Fruit fly (Drosophila melanogaster): ENCODE measurements around the gene CG31301.

Gene CG31301

dm6 chr3R:15342926-15343685 lies 2.9 kb upstream of the CG31301 start, which contains the start of gene Nagk:
Gene Nagk, minus strand, starts transcription at chr3R:15343256.
- TF ChIP-seq noc (tag; optimal IDR thresholded peaks at IDR 0.05) = peak; percentile 75

- TF ChIP-seq noc (tag; optimal IDR thresholded peaks at IDR 0.05) = peak; percentile 22
These were observed 597 bp upstream of the CG31301 start for dm6 chr3R:15345198-15346017.

- no peak for TF ChIP-seq noc (tag; optimal IDR thresholded peaks at IDR 0.05)
These were observed 1.8 kb downstream of the CG31301 start, which contains the start of the genes CG42726 and CG42727 for dm6 chr3R:15347822-15348221. Gene CG42726, plus strand, starts transcription at chr3R:15348048. Gene CG42727, plus strand, starts transcription at chr3R:15348048.

dm6 chr3R:15350993-15351426 lies 5.0 kb downstream of the CG31301 start, which contains the start of the genes Trs33 and Tmtc4:
Gene Trs33, minus strand, starts transcription at chr3R:15350995.
Gene Tmtc4, plus strand, starts transcription at chr3R:15351225.
- peak; percentile 47 for TF ChIP-seq noc (tag; optimal IDR thresholded peaks at IDR 0.05)

dm6 chr3R:15354019-15354418 lies 8.0 kb downstream of the CG31301 start:
- no peak for TF ChIP-seq noc (tag; optimal IDR thresholded peaks at IDR 0.05)

dm6 chr3R:15356152-15356551 lies 10.1 kb downstream of the CG31301 start:
- no peak for TF ChIP-seq noc (tag; optimal IDR thresholded peaks at IDR 0.05)

- peak; percentile 88 for TF ChIP-seq noc (tag; optimal IDR thresholded peaks at IDR 0.05)
These were observed 10.8 kb downstream of the CG31301 start, which contains the start of the genes Atg4b and Hibch for dm6 chr3R:15356645-15357431. Gene Atg4b, minus strand, starts transcription at chr3R:15356924. Gene Hibch, plus strand, starts transcription at chr3R:15357229.

- TF ChIP-seq noc (tag; optimal IDR thresholded peaks at IDR 0.05) = no peak
These were observed 15.5 kb downstream of the CG31301 start, which contains the start of the genes Cog2 and Trax for dm6 chr3R:15361490-15361889. Gene Cog2, minus strand, starts transcription at chr3R:15361657. Gene Trax, plus strand, starts transcription at chr3R:15361692.

- TF ChIP-seq noc (tag; optimal IDR thresholded peaks at IDR 0.05) = no peak
These were observed 17.6 kb downstream of the CG31301 start, which contains the start of gene CG6171 for dm6 chr3R:15363608-15364007. Gene CG6171, minus strand, starts transcription at chr3R:15363857.

dm6 chr3R:15366839-15367238 lies 20.8 kb downstream of the CG31301 start:
- no peak for TF ChIP-seq noc (tag; optimal IDR thresholded peaks at IDR 0.05)

dm6 chr3R:15367477-15367876 lies 21.5 kb downstream of the CG31301 start, which contains the start of gene CG34404:
Gene CG34404, minus strand, starts transcription at chr3R:15367665.
- no peak for TF ChIP-seq noc (tag; optimal IDR thresholded peaks at IDR 0.05)

- TF ChIP-seq noc (tag; optimal IDR thresholded peaks at IDR 0.05) = no peak
These were observed 23.7 kb downstream of the CG31301 start, which contains the start of gene CG14868 for dm6 chr3R:15369742-15370141. Gene CG14868, minus strand, starts transcription at chr3R:15369945.

dm6 chr3R:15371833-15372232 lies 25.8 kb downstream of the CG31301 start, which contains the start of the genes Ccm3 and CG6136:
Gene Ccm3, plus strand, starts transcription at chr3R:15371957.
Gene CG6136, minus strand, starts transcription at chr3R:15372212.
- TF ChIP-seq noc (tag; optimal IDR thresholded peaks at IDR 0.05) = peak; percentile 52

dm6 chr3R:15374397-15374796 lies 28.4 kb downstream of the CG31301 start, which contains the start of gene Rbp:
Gene Rbp, plus strand, starts transcription at chr3R:15374635.
- no peak for TF ChIP-seq noc (tag; optimal IDR thresholded peaks at IDR 0.05)

- TF ChIP-seq noc (tag; optimal IDR thresholded peaks at IDR 0.05) = no peak
These were observed 29.5 kb downstream of the CG31301 start for dm6 chr3R:15375470-15375869.

Measured in whole organism, larva.